Fruit fly (Drosophila melanogaster): ENCODE results near the gene CG13896.

- TF ChIP-seq EcR (GFP tag; optimal IDR thresholded peaks at IDR 0.05) (peak in 1 of 2 experiments; percentile 44), usp (GFP tag; optimal IDR thresholded peaks at IDR 0.05) (no peak), pan (optimal IDR thresholded peaks at IDR 0.05) (no peak), CG8478 (optimal IDR thresholded peaks at IDR 0.05) (no peak), psq (optimal IDR thresholded peaks at IDR 0.05) (no peak)
These were observed 27.1 kb upstream of the CG13896 start for dm6 chr3L:738523-739356.
